Worm (Caenorhabditis elegans) whole organism, midembryonic: ENCODE results near the gene H34I24.1.

Experiments used
- T22C8.4 ChIP-seq: fragments of 200-800 bp; sonication (Bioruptor generic); IDR thresholded peaks from 2 replicates; pipeline ENCODE4 v1.3.6; 2022; ENCODE audit warnings: missing genetic modification characterization, missing compliant biosample characterization
- cog-1 ChIP-seq: sonication (generic microtip); optimal IDR thresholded peaks from 2 replicates; lab custom pipeline; 2016; ENCODE audit warnings: missing genetic modification characterization, missing compliant biosample characterization
- flt-1 ChIP-seq: fragments of 200-800 bp; sonication (Bioruptor generic); IDR thresholded peaks from 2 replicates; pipeline ENCODE4 v1.3.6; 2022; ENCODE audit warnings: missing genetic modification characterization, missing compliant biosample characterization
- med-1 ChIP-seq: sonication (generic microtip); optimal IDR thresholded peaks from 2 replicates; lab custom pipeline; 2017; ENCODE audit warnings: missing genetic modification characterization, mild to moderate bottlenecking, missing compliant biosample characterization, antibody characterized with exemption, missing genetic modification reagents; ENCODE audit not compliant: insufficient read depth
- ref-1 ChIP-seq: fragments of 200-800 bp; sonication (Bioruptor generic); conservative IDR thresholded peaks from 2 replicates; pipeline ENCODE4 v1.3.6; 2022; ENCODE audit warnings: missing genetic modification reagents, missing genetic modification characterization, missing compliant biosample characterization
- tab-1 ChIP-seq: fragments of 200-800 bp; sonication (Bioruptor generic); IDR thresholded peaks from 2 replicates; pipeline ENCODE4 v1.3.6; 2022; ENCODE audit warnings: missing genetic modification characterization, missing compliant biosample characterization
- ztf-23 ChIP-seq: fragments of 200-800 bp; sonication (Bioruptor generic); IDR thresholded peaks from 2 replicates; pipeline ENCODE4 v1.3.6; 2022; ENCODE audit warnings: missing genetic modification reagents, missing genetic modification characterization, missing compliant biosample characterization
- ztf-29 ChIP-seq: fragments of 200-800 bp; sonication (Bioruptor generic); IDR thresholded peaks from 2 replicates; pipeline ENCODE4 v1.3.6; 2022; ENCODE audit warnings: missing genetic modification reagents, missing genetic modification characterization, missing compliant biosample characterization

DNA sequence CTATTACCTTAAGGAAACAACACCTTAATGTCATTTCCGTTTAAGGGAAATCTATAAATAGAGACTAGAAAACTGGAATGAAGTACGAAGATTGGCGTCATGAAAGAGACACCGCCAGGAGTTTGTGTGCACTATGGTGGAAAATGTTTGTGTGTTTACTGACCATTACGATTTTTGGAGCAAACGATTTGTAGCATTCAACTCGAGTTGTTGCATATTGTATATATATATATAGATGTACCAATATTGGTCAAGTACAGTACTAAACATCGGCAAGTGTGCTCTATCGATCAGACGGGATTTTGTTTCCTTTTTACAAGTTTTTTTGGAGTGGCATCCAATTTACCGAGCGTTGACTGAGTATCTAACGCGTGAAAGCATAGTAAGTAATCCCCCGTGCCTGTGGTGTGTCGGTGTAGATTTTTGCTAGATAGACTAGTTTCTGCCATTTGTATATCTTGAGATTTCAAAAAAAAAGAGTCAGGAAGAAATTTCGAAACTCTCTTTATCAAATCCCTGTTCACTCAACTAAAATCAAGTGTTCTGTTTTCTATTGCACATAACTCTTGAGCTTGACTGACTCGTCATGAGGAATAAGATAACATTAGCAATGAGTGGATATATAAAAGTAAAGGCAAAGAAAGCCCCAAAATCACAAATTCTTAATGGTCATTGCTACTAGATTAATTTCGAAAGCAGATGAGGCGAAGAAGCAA lies 44.9 kb upstream of the H34I24.1 start, which contains the start of the genes twk-45 and Y71H2AM.25:
- TF ChIP-seq ref-1 (GFP tag; lab: Robert Waterston, UW) (no peak), tab-1 (no peak), flt-1 (no peak), ztf-29 (GFP tag; lab: Robert Waterston, UW) (no peak), med-1 (GFP tag; lab: Kevin White, UChicago) (no peak), ztf-23 (GFP tag; lab: Robert Waterston, UW) (no peak), cog-1 (no peak), T22C8.4 (no peak)
